Fruit fly (Drosophila melanogaster): ENCODE results near the gene Src64B.
A peak's percentile ranks its signal among the peaks of the same experiment; 100 is the strongest.

Gene Src64B

dm6 chr3L:4611311-4611710 lies 14.7 kb downstream of the Src64B start:
- no peak for TF ChIP-seq Rel (GFP tag; optimal IDR thresholded peaks at IDR 0.05)
- TF ChIP-seq Rel (tag; optimal IDR thresholded peaks at IDR 0.05): no peak
- peak; percentile 67 for TF ChIP-seq fru (GFP tag; optimal IDR thresholded peaks at IDR 0.05)
- TF ChIP-seq psq (GFP tag; optimal IDR thresholded peaks at IDR 0.05): peak; percentile 26
- TF ChIP-seq foxo (GFP tag; optimal IDR thresholded peaks at IDR 0.05): peak in 1 of 2 experiments; percentile 65
- no peak for TF ChIP-seq CG9705 (GFP tag; optimal IDR thresholded peaks at IDR 0.05)
- TF ChIP-seq woc (GFP tag; optimal IDR thresholded peaks at IDR 0.05): peak; percentile 25
- peak; percentile 67 for TF ChIP-seq h (GFP tag; optimal IDR thresholded peaks at IDR 0.05)
- TF ChIP-seq ey (GFP tag; optimal IDR thresholded peaks at IDR 0.05): peak; percentile 61
- peak; percentile 47 for TF ChIP-seq Hnf4 (GFP tag; optimal IDR thresholded peaks at IDR 0.05)
- peak; percentile 40 for TF ChIP-seq HLH106 (tag; optimal IDR thresholded peaks at IDR 0.05)
- TF ChIP-seq sage (GFP tag; optimal IDR thresholded peaks at IDR 0.05): peak; percentile 4
- peak; percentile 36 for TF ChIP-seq OdsH (GFP tag; optimal IDR thresholded peaks at IDR 0.05)
- no peak for TF ChIP-seq Jra (GFP tag; optimal IDR thresholded peaks at IDR 0.05)
- TF ChIP-seq lola (GFP tag; optimal IDR thresholded peaks at IDR 0.05): no peak
- TF ChIP-seq rgr (GFP tag; optimal IDR thresholded peaks at IDR 0.05): peak; percentile 56
- TF ChIP-seq pan (optimal IDR thresholded peaks at IDR 0.05): no peak
- TF ChIP-seq Myc (optimal IDR thresholded peaks at IDR 0.05): no peak
- TF ChIP-seq Abd-B (GFP tag; optimal IDR thresholded peaks at IDR 0.05): no peak
- peak; percentile 43 for TF ChIP-seq br (GFP tag; optimal IDR thresholded peaks at IDR 0.05)
- peak; percentile 31 for TF ChIP-seq sv (GFP tag; optimal IDR thresholded peaks at IDR 0.05)
- no peak for TF ChIP-seq N (GFP tag; optimal IDR thresholded peaks at IDR 0.05)
- TF ChIP-seq Sp1 (GFP tag; optimal IDR thresholded peaks at IDR 0.05): peak; percentile 14
- no peak for TF ChIP-seq GATAd (GFP tag; optimal IDR thresholded peaks at IDR 0.05)

dm6 chr3L:4607653-4608052 lies 18.3 kb downstream of the Src64B start:
- TF ChIP-seq foxo (GFP tag; optimal IDR thresholded peaks at IDR 0.05) (peak in 1 of 2 experiments; percentile 23), Rel (GFP tag; optimal IDR thresholded peaks at IDR 0.05) (no peak), Rel (tag; optimal IDR thresholded peaks at IDR 0.05) (no peak), h (GFP tag; optimal IDR thresholded peaks at IDR 0.05) (peak; percentile 32), Sp1 (GFP tag; optimal IDR thresholded peaks at IDR 0.05) (no peak), psq (GFP tag; optimal IDR thresholded peaks at IDR 0.05) (peak; percentile 21), Hnf4 (GFP tag; optimal IDR thresholded peaks at IDR 0.05) (no peak), Hr83 (GFP tag; optimal IDR thresholded peaks at IDR 0.05; ENCODE audit: poor library complexity, severe bottlenecking) (no peak), HLH106 (tag; optimal IDR thresholded peaks at IDR 0.05) (peak; percentile 41), woc (GFP tag; optimal IDR thresholded peaks at IDR 0.05) (no peak), CG9705 (GFP tag; optimal IDR thresholded peaks at IDR 0.05) (no peak), ey (GFP tag; optimal IDR thresholded peaks at IDR 0.05) (peak; percentile 11), fru (GFP tag; optimal IDR thresholded peaks at IDR 0.05) (peak; percentile 24), pan (optimal IDR thresholded peaks at IDR 0.05) (peak; percentile 2)

- TF ChIP-seq Sp1 (GFP tag; optimal IDR thresholded peaks at IDR 0.05): no peak
- TF ChIP-seq Rel (GFP tag; optimal IDR thresholded peaks at IDR 0.05): no peak
- peak; percentile 61 for TF ChIP-seq Rel (tag; optimal IDR thresholded peaks at IDR 0.05)
Measured at dm6 chr3L:4606739-4607428, 19.1 kb downstream of the Src64B start.

- TF ChIP-seq woc (GFP tag; optimal IDR thresholded peaks at IDR 0.05): no peak
Measured at dm6 chr3L:4603439-4603838, 22.6 kb downstream of the Src64B start.

- no peak for TF ChIP-seq dmrt93B (GFP tag; optimal IDR thresholded peaks at IDR 0.05)
- TF ChIP-seq woc (GFP tag; optimal IDR thresholded peaks at IDR 0.05): no peak
- no peak for TF ChIP-seq fru (GFP tag; optimal IDR thresholded peaks at IDR 0.05)
- no peak for TF ChIP-seq sage (GFP tag; optimal IDR thresholded peaks at IDR 0.05)
- no peak for TF ChIP-seq CrebA (GFP tag; optimal IDR thresholded peaks at IDR 0.05; ENCODE audit: borderline replicate concordance)
- no peak for TF ChIP-seq h (GFP tag; optimal IDR thresholded peaks at IDR 0.05)
- TF ChIP-seq sv (GFP tag; optimal IDR thresholded peaks at IDR 0.05): no peak
- TF ChIP-seq dsf (GFP tag; optimal IDR thresholded peaks at IDR 0.05; ENCODE audit: borderline replicate concordance): no peak
- TF ChIP-seq brk (GFP tag; optimal IDR thresholded peaks at IDR 0.05): no peak
- no peak for TF ChIP-seq Dif (GFP tag; optimal IDR thresholded peaks at IDR 0.05; ENCODE audit: partially characterized antibody)
- no peak for TF ChIP-seq psq (GFP tag; optimal IDR thresholded peaks at IDR 0.05)
- no peak for TF ChIP-seq Dfd (GFP tag; optimal IDR thresholded peaks at IDR 0.05)
- no peak for TF ChIP-seq HLH106 (tag; optimal IDR thresholded peaks at IDR 0.05)
- TF ChIP-seq Rel (GFP tag; optimal IDR thresholded peaks at IDR 0.05): no peak
- TF ChIP-seq Rel (tag; optimal IDR thresholded peaks at IDR 0.05): no peak
- no peak for TF ChIP-seq Hnf4 (GFP tag; optimal IDR thresholded peaks at IDR 0.05)
- no peak for TF ChIP-seq CG9705 (GFP tag; optimal IDR thresholded peaks at IDR 0.05)
- TF ChIP-seq CG32264 (GFP tag; optimal IDR thresholded peaks at IDR 0.05): no peak
Measured at dm6 chr3L:4602333-4602732, 23.7 kb downstream of the Src64B start.
